Fruit fly (Drosophila melanogaster): ENCODE results near the gene CG15482.

Gene CG15482

DNA sequence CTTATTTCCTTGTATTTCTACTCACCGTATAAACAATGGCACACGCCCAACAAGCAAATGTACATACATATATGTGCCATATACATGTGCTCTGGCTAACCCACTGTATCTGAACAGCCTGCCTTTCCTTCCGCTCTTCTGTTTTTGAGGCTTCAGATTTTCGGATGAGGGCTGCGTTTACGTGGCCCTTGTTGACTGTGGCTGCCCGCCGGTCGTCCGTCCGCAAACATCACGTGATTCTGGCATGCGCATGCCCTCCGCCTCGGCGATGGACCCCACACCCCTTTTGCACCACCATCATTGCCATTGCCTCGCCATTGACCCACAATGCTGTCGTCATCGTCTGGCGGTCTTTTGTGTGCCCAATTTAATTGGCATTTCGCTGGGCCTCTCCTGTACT, 6.4 kb downstream of the CG15482 start (continued):
- peak; percentile 55 for TF ChIP-seq Hmr (GFP tag; optimal IDR thresholded peaks at IDR 0.05)
- no peak for TF ChIP-seq Neu2 (GFP tag; optimal IDR thresholded peaks at IDR 0.05; ENCODE audit: borderline replicate concordance)
- TF ChIP-seq Ets97D (GFP tag; optimal IDR thresholded peaks at IDR 0.05), result no peak
- peak; percentile 60; the same call in 1 of the 3 replicates for TF ChIP-seq otp (GFP tag; IDR thresholded peaks at IDR 0.05)
- TF ChIP-seq chif (GFP tag; optimal IDR thresholded peaks at IDR 0.05), result peak in 1 of 2 experiments; percentile 8
- peak; percentile 3 for TF ChIP-seq CG2202 (tag; optimal IDR thresholded peaks at IDR 0.05)
- TF ChIP-seq HmgD (GFP tag; optimal IDR thresholded peaks at IDR 0.05), result no peak
- TF ChIP-seq fd64A (GFP tag; optimal IDR thresholded peaks at IDR 0.05), result peak; percentile 5
- TF ChIP-seq pzg (GFP tag; optimal IDR thresholded peaks at IDR 0.05), result peak; percentile 3
- TF ChIP-seq dysf (GFP tag; IDR thresholded peaks at IDR 0.05), result peak; percentile 29; the same call in 1 of the 3 replicates
- peak; percentile 54 for TF ChIP-seq onecut (GFP tag; IDR thresholded peaks at IDR 0.05)
- TF ChIP-seq shn (GFP tag; optimal IDR thresholded peaks at IDR 0.05), result peak; percentile 5
- no peak for TF ChIP-seq CG9437 (GFP tag; optimal IDR thresholded peaks at IDR 0.05)
- TF ChIP-seq Opbp (GFP tag; IDR thresholded peaks at IDR 0.05; ENCODE audit: partially characterized antibody), result no peak
- TF ChIP-seq Side (GFP tag; optimal IDR thresholded peaks at IDR 0.05), result peak; percentile 27
- no peak for TF ChIP-seq Lpt (GFP tag; optimal IDR thresholded peaks at IDR 0.05)

dm6 chr2L:13204151-13204550, 7.5 kb downstream of the CG15482 start:
- TF ChIP-seq CG6854 (GFP tag; optimal IDR thresholded peaks at IDR 0.05) (peak; percentile 13), pros (GFP tag; optimal IDR thresholded peaks at IDR 0.05) (no peak), onecut (GFP tag; IDR thresholded peaks at IDR 0.05) (0 out of 2 replicates have a peak, but pooled peaks have one; percentile 2), Med (GFP tag) (peak; percentile 34), Pdp1 (GFP tag; optimal IDR thresholded peaks at IDR 0.05) (peak in 1 of 2 experiments; percentile 76), ara (GFP tag; IDR thresholded peaks at IDR 0.05) (no peak), kay (GFP tag; optimal IDR thresholded peaks at IDR 0.05) (peak; percentile 40), chm (GFP tag; IDR thresholded peaks at IDR 0.05) (peak; percentile 51; the same call in 1 of the 2 replicates), sd (tag; optimal IDR thresholded peaks at IDR 0.05) (peak; percentile 60), cwo (GFP tag; optimal IDR thresholded peaks at IDR 0.05) (peak; percentile 13), seq (GFP tag; IDR thresholded peaks at IDR 0.05) (no peak)

DNA sequence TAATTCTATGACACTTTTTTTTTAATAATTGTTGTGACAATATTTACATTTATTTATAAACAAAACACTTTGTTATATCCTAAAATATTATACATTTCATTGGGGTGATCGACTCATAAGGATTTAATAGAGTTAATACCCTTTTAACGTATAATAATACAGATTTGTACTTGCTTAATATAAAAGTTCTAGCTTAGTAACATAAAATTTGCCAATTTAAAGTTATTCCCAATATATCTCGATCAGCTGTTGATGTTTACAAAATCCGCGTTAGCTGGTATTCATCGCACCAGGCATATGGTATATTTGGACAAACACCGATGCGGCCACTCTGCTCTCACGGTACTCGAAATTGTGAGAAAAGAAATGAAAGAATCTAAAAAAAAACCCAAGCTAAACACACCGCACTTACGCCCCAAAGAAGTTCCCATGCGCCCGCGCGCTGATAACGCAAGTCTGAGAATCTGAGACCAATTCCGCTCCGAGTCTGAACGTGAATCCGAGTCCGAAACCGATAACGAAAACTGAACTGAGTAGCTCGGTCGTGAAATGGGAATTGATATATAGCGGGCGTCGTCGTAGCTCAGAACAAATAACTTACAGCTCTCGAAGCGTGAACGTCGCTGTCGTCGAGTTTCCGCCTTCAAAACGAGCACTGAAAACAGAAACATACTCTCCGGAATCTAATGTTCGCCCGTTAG, 8.0 kb downstream of the CG15482 start, which contains the start of gene Pect:
Gene Pect (plus strand): TSS at position 326 of the 701 bp plus-strand sequence.
- no peak for TF ChIP-seq ken (GFP tag; IDR thresholded peaks at IDR 0.05)
- no peak for TF ChIP-seq gsb-n (tag; optimal IDR thresholded peaks at IDR 0.05)
- no peak for TF ChIP-seq fd102C (GFP tag; optimal IDR thresholded peaks at IDR 0.05)
- TF ChIP-seq MBD-R2 (GFP tag; IDR thresholded peaks at IDR 0.05), result 0 out of 2 replicates have a peak, but pooled peaks have one; percentile 12
- no peak for TF ChIP-seq NK7.1 (GFP tag; optimal IDR thresholded peaks at IDR 0.05)
- TF ChIP-seq Hsf (GFP tag; optimal IDR thresholded peaks at IDR 0.05), result no peak
- TF ChIP-seq HLH3B (GFP tag; IDR thresholded peaks at IDR 0.05), result no peak; the same call in 1 of the 2 replicates
- no peak for TF ChIP-seq CG10366 (GFP tag; IDR thresholded peaks at IDR 0.05)
- peak; percentile 44; the same call in 1 of the 2 replicates for TF ChIP-seq seq (GFP tag; IDR thresholded peaks at IDR 0.05)
- peak; percentile 98 for TF ChIP-seq her (GFP tag; optimal IDR thresholded peaks at IDR 0.05)
- no peak for TF ChIP-seq D (optimal IDR thresholded peaks at IDR 0.05)
- TF ChIP-seq D (GFP tag; optimal IDR thresholded peaks at IDR 0.05), result no peak
- TF ChIP-seq Dll (GFP tag; IDR thresholded peaks at IDR 0.05; ENCODE audit: partially characterized antibody), result peak; percentile 62; the same call in 2 of the 4 replicates
- TF ChIP-seq Dek (tag; optimal IDR thresholded peaks at IDR 0.05), result peak; percentile 58
- TF ChIP-seq chn (GFP tag; optimal IDR thresholded peaks at IDR 0.05), result no peak
- TF ChIP-seq mirr (GFP tag; optimal IDR thresholded peaks at IDR 0.05), result peak; percentile 49
- TF ChIP-seq CG12299 (tag; optimal IDR thresholded peaks at IDR 0.05), result peak; percentile 49
- TF ChIP-seq crp (GFP tag; optimal IDR thresholded peaks at IDR 0.05), result peak; percentile 82 to 95
- no peak for TF ChIP-seq H2.0 (GFP tag; IDR thresholded peaks at IDR 0.05)
- peak; percentile 20 for TF ChIP-seq grau (tag; optimal IDR thresholded peaks at IDR 0.05)
- no peak for TF ChIP-seq lov (optimal IDR thresholded peaks at IDR 0.05)
- TF ChIP-seq lov (GFP tag; IDR thresholded peaks at IDR 0.05), result peak; percentile 29; the same call in 1 of the 3 replicates
- peak; percentile 16 for TF ChIP-seq CG30020 (tag; optimal IDR thresholded peaks at IDR 0.05)

Data from whole organism, embryonic.